Worm (Caenorhabditis elegans) whole organism, young adult: ENCODE measurements around the gene mex-1.

ENCODE experiments used
- B0035.1 ChIP-seq: sonication (generic microtip); optimal IDR thresholded peaks from 2 replicates; lab custom pipeline; 2016; ENCODE audit warnings: missing genetic modification characterization, mild to moderate bottlenecking, missing compliant biosample characterization, missing genotype, missing genetic modification reagents
- D2030.7 ChIP-seq: fragments of 200-800 bp; sonication (Bioruptor generic); IDR thresholded peaks from 2 replicates; pipeline ENCODE4 v1.3.6; 2022; ENCODE audit warnings: missing genetic modification reagents, missing genetic modification characterization, missing compliant biosample characterization
- F22D6.2 ChIP-seq: sonication (generic microtip); optimal IDR thresholded peaks from 2 replicates; lab custom pipeline; 2016; ENCODE audit warnings: mild to moderate bottlenecking, missing genetic modification characterization, missing compliant biosample characterization
- F23B12.7 ChIP-seq: sonication (generic microtip); optimal IDR thresholded peaks from 2 replicates; lab custom pipeline; 2017; ENCODE audit warnings: missing genetic modification characterization, mild to moderate bottlenecking, missing compliant biosample characterization, antibody characterized with exemption, moderate library complexity; ENCODE audit not compliant: insufficient read depth
- F39B2.1 ChIP-seq: fragments of 200-800 bp; sonication (Bioruptor generic); IDR thresholded peaks from 2 replicates; pipeline ENCODE4 v1.3.6; 2022; ENCODE audit warnings: missing genetic modification reagents, missing genetic modification characterization, missing compliant biosample characterization
- K12H6.12 ChIP-seq: fragments of 200-800 bp; sonication (Bioruptor generic); optimal IDR thresholded peaks from 2 replicates; lab custom pipeline; 2018; ENCODE audit warnings: mild to moderate bottlenecking, missing genetic modification characterization, missing compliant biosample characterization
- Y53G8AR.9 ChIP-seq: fragments of 200-800 bp; sonication (Bioruptor generic); conservative IDR thresholded peaks from 2 replicates; pipeline ENCODE4 v1.3.6; 2022; ENCODE audit warnings: missing genetic modification reagents, missing genetic modification characterization, missing compliant biosample characterization
- Y56A3A.18 ChIP-seq: fragments of 200-800 bp; sonication (Bioruptor generic); IDR thresholded peaks from 2 replicates; pipeline ENCODE4 v1.3.6; 2022; ENCODE audit warnings: missing genetic modification reagents, missing genetic modification characterization, missing compliant biosample characterization
- Y79H2A.3 ChIP-seq: fragments of 200-800 bp; sonication (Bioruptor generic); conservative IDR thresholded peaks from 2 replicates; pipeline ENCODE4 v1.3.6; 2022; ENCODE audit warnings: missing genetic modification reagents, missing genetic modification characterization, missing compliant biosample characterization
- ZK185.1 ChIP-seq: sonication (generic microtip); optimal IDR thresholded peaks from 2 replicates; lab custom pipeline; 2016; ENCODE audit warnings: mild to moderate bottlenecking, missing genetic modification characterization, missing compliant biosample characterization; ENCODE audit not compliant: poor library complexity, severe bottlenecking
- akir-1 ChIP-seq: fragments of 200-800 bp; sonication (Bioruptor generic); optimal IDR thresholded peaks from 2 replicates; lab custom pipeline; 2018; ENCODE audit warnings: mild to moderate bottlenecking, missing genetic modification characterization, moderate library complexity, missing compliant biosample characterization
- aptf-2 ChIP-seq: fragments of 200-800 bp; sonication (Bioruptor generic); conservative IDR thresholded peaks from 2 replicates; pipeline ENCODE4 v1.3.6; 2022; ENCODE audit warnings: missing genetic modification reagents, missing genetic modification characterization, missing compliant biosample characterization
- attf-6 ChIP-seq: fragments of 200-800 bp; sonication (Bioruptor generic); IDR thresholded peaks from 2 replicates; pipeline ENCODE4 v1.3.6; 2022; ENCODE audit warnings: missing genetic modification reagents, missing genetic modification characterization, missing compliant biosample characterization
- ceh-27 ChIP-seq: fragments of 200-800 bp; sonication (Bioruptor generic); optimal IDR thresholded peaks from 2 replicates; lab custom pipeline; 2018; ENCODE audit warnings: mild to moderate bottlenecking, missing genetic modification characterization, moderate library complexity, missing compliant biosample characterization
- ceh-58 ChIP-seq: fragments of 200-800 bp; sonication (Bioruptor generic); IDR thresholded peaks from 2 replicates; pipeline ENCODE4 v1.3.6; 2022; ENCODE audit warnings: missing genetic modification characterization, missing compliant biosample characterization
- ceh-91 ChIP-seq: fragments of 200-800 bp; sonication (Bioruptor generic); IDR thresholded peaks from 2 replicates; pipeline ENCODE4 v1.3.6; 2022; ENCODE audit warnings: missing genetic modification reagents, missing genetic modification characterization, missing compliant biosample characterization
- die-1 ChIP-seq: sonication (generic microtip); optimal IDR thresholded peaks from 2 replicates; lab custom pipeline; 2016; ENCODE audit warnings: missing genotype, mild to moderate bottlenecking, missing genetic modification characterization, missing compliant biosample characterization
- dox-1 ChIP-seq: fragments of 200-800 bp; sonication (Bioruptor generic); IDR thresholded peaks from 2 replicates; pipeline ENCODE4 v1.3.6; 2022; ENCODE audit warnings: missing genetic modification reagents, missing genetic modification characterization, missing compliant biosample characterization
- dpff-1 ChIP-seq: sonication (generic microtip); optimal IDR thresholded peaks from 2 replicates; lab custom pipeline; 2017; ENCODE audit warnings: mild to moderate bottlenecking, missing genetic modification characterization, missing compliant biosample characterization
- efl-1 ChIP-seq: fragments of 150-350 bp; optimal IDR thresholded peaks from 2 replicates; lab custom pipeline; 2014; ENCODE audit warnings: missing biosample characterization, missing genetic modification reagents, missing genetic modification characterization
- egl-18 ChIP-seq: fragments of 200-800 bp; sonication (Bioruptor generic); IDR thresholded peaks from 2 replicates; pipeline ENCODE4 v1.3.6; 2022; ENCODE audit warnings: missing genetic modification reagents, missing genetic modification characterization, missing compliant biosample characterization
- egrh-3 ChIP-seq: fragments of 200-800 bp; sonication (Bioruptor generic); IDR thresholded peaks from 2 replicates; pipeline ENCODE4 v1.3.6; 2022; ENCODE audit warnings: missing genetic modification reagents, missing genetic modification characterization, missing compliant biosample characterization
- fkh-3 ChIP-seq: sonication (generic microtip); optimal IDR thresholded peaks from 2 replicates; lab custom pipeline; 2016; ENCODE audit warnings: mild to moderate bottlenecking, missing genetic modification characterization, missing compliant biosample characterization
- him-1 ChIP-seq: sonication (generic microtip); optimal IDR thresholded peaks from 2 replicates; lab custom pipeline; 2016; ENCODE audit warnings: missing genotype, missing genetic modification reagents, missing genetic modification characterization, missing compliant biosample characterization
- hlh-12 ChIP-seq: sonication (generic microtip); optimal IDR thresholded peaks from 2 replicates; lab custom pipeline; 2016; ENCODE audit warnings: missing genetic modification characterization, missing compliant biosample characterization
- hlh-26 ChIP-seq: fragments of 200-800 bp; sonication (Bioruptor generic); conservative IDR thresholded peaks from 2 replicates; pipeline ENCODE4 v1.3.6; 2022; ENCODE audit warnings: missing genetic modification reagents, missing genetic modification characterization, missing compliant biosample characterization
- hmg-20 ChIP-seq: fragments of 200-800 bp; sonication (Bioruptor generic); IDR thresholded peaks from 2 replicates; pipeline ENCODE4 v1.3.6; 2022; ENCODE audit warnings: missing genetic modification reagents, missing genetic modification characterization, missing compliant biosample characterization
- lag-1 ChIP-seq: fragments of 200-800 bp; sonication (Bioruptor generic); IDR thresholded peaks from 2 replicates; pipeline ENCODE4 v1.3.6; 2022; ENCODE audit warnings: missing genetic modification reagents, missing genetic modification characterization, missing compliant biosample characterization
- let-607 ChIP-seq, 2 experiments: fragments of 200-800 bp in 1 of 2; sonication (Bioruptor generic) in 1 of 2; sonication (generic microtip) in 1 of 2; optimal IDR thresholded peaks; 2 replicates each; lab custom pipeline; 2016 to 2018; ENCODE audit warnings: mild to moderate bottlenecking in 2 of 2, missing compliant biosample characterization in 2 of 2, missing genetic modification characterization in 2 of 2, moderate library complexity in 2 of 2, missing genotype in 1 of 2
- lin-26 ChIP-seq: fragments of 200-800 bp; sonication (Bioruptor generic); IDR thresholded peaks from 2 replicates; pipeline ENCODE4 v1.3.6; 2022; ENCODE audit warnings: missing genetic modification reagents, missing genetic modification characterization, missing compliant biosample characterization
- lin-40 ChIP-seq: sonication (generic microtip); optimal IDR thresholded peaks from 2 replicates; lab custom pipeline; 2016; ENCODE audit warnings: missing genetic modification characterization, mild to moderate bottlenecking, missing compliant biosample characterization, missing genotype, missing genetic modification reagents
- lsl-1 ChIP-seq: fragments of 200-800 bp; sonication (Bioruptor generic); optimal IDR thresholded peaks from 2 replicates; lab custom pipeline; 2018; ENCODE audit warnings: mild to moderate bottlenecking, missing genetic modification characterization, moderate library complexity, missing compliant biosample characterization
- madf-3 ChIP-seq: fragments of 200-800 bp; sonication (Bioruptor generic); IDR thresholded peaks from 2 replicates; pipeline ENCODE4 v1.3.6; 2022; ENCODE audit warnings: missing genetic modification reagents, missing genetic modification characterization, missing compliant biosample characterization
- madf-8 ChIP-seq: fragments of 200-800 bp; sonication (Bioruptor generic); conservative IDR thresholded peaks from 2 replicates; pipeline ENCODE4 v1.3.6; 2022; ENCODE audit warnings: missing genetic modification reagents, missing genetic modification characterization, missing compliant biosample characterization
- nfyb-1 ChIP-seq: fragments of 200-800 bp; sonication (Bioruptor generic); IDR thresholded peaks from 2 replicates; pipeline ENCODE4 v1.3.6; 2022; ENCODE audit warnings: missing genetic modification reagents, missing genetic modification characterization, missing compliant biosample characterization
- nhr-179 ChIP-seq: sonication (generic microtip); optimal IDR thresholded peaks from 2 replicates; lab custom pipeline; 2016; ENCODE audit warnings: mild to moderate bottlenecking, missing genetic modification characterization, missing compliant biosample characterization
- nhr-27 ChIP-seq: fragments of 200-800 bp; sonication (Bioruptor generic); optimal IDR thresholded peaks from 2 replicates; lab custom pipeline; 2018; ENCODE audit warnings: mild to moderate bottlenecking, missing genetic modification characterization, moderate library complexity, missing compliant biosample characterization
- pha-4 ChIP-seq: fragments of 150-350 bp; sonication (generic microtip); optimal IDR thresholded peaks from 2 replicates; lab custom pipeline; 2014; ENCODE audit warnings: missing biosample characterization, missing genetic modification reagents, missing genetic modification characterization
- rec-8 ChIP-seq, 2 experiments: sonication (generic microtip); optimal IDR thresholded peaks; 2 replicates each; lab custom pipeline; 2016; ENCODE audit warnings: mild to moderate bottlenecking in 2 of 2, missing genetic modification characterization in 2 of 2, missing genetic modification reagents in 2 of 2, missing genotype in 2 of 2, missing biosample characterization in 1 of 2, missing compliant biosample characterization in 1 of 2, moderate library complexity in 1 of 2
- sdz-38 ChIP-seq: sonication (generic microtip); optimal IDR thresholded peaks from 2 replicates; lab custom pipeline; 2016; ENCODE audit warnings: missing genotype, missing genetic modification characterization, missing compliant biosample characterization
- sptf-2 ChIP-seq: fragments of 200-800 bp; sonication (Bioruptor generic); optimal IDR thresholded peaks from 2 replicates; lab custom pipeline; 2018; ENCODE audit warnings: mild to moderate bottlenecking, missing genetic modification characterization, missing compliant biosample characterization
- unc-62 ChIP-seq: fragments of 150-350 bp; optimal IDR thresholded peaks from 2 replicates; lab custom pipeline; 2014; ENCODE audit warnings: missing biosample characterization, missing genetic modification reagents, missing genetic modification characterization
- zfh-2 ChIP-seq: fragments of 200-800 bp; sonication (Bioruptor generic); conservative IDR thresholded peaks from 2 replicates; pipeline ENCODE4 v1.3.6; 2022; ENCODE audit warnings: missing genetic modification reagents, missing genetic modification characterization, missing compliant biosample characterization
- ztf-22 ChIP-seq: fragments of 200-800 bp; sonication (Bioruptor generic); optimal IDR thresholded peaks from 2 replicates; lab custom pipeline; 2018; ENCODE audit warnings: mild to moderate bottlenecking, missing genetic modification characterization, moderate library complexity, missing compliant biosample characterization

The mex-1 gene

ce11 chrII:11994940-11995339 is 26.5 kb downstream of the mex-1 start:
- no peak for TF ChIP-seq F23B12.7 (tag; lab: Kevin White, UChicago)
- TF ChIP-seq sdz-38 = no peak
- TF ChIP-seq efl-1 (GFP tag; lab: Kevin White, UChicago) = no peak
- no peak for TF ChIP-seq D2030.7 (GFP tag; lab: Robert Waterston, UW)
- TF ChIP-seq akir-1 (GFP tag; lab: Kevin White, UChicago) = no peak
- no peak for TF ChIP-seq egl-18 (GFP tag; lab: Robert Waterston, UW)
- TF ChIP-seq dpff-1 (tag; lab: Kevin White, UChicago) = no peak
- no peak for TF ChIP-seq ceh-27 (GFP tag; lab: Kevin White, UChicago)

ce11 chrII:11998903-11999302 is 30.5 kb downstream of the mex-1 start, which contains the start of gene Y17G7B.23:
TSS of gene Y17G7B.23 (plus strand) at chrII:11999203.
- TF ChIP-seq efl-1 (GFP tag; lab: Kevin White, UChicago) (no peak), nfyb-1 (GFP tag; lab: Robert Waterston, UW) (no peak), madf-8 (GFP tag; lab: Robert Waterston, UW) (no peak), lin-40 (tag; lab: Kevin White, UChicago) (no peak), sptf-2 (no peak), hmg-20 (GFP tag; lab: Robert Waterston, UW) (no peak), fkh-3 (no peak), nhr-179 (no peak), aptf-2 (no peak), hlh-12 (tag; lab: Kevin White, UChicago) (no peak), lin-26 (GFP tag; lab: Robert Waterston, UW) (no peak), F39B2.1 (GFP tag; lab: Robert Waterston, UW) (no peak), unc-62 (GFP tag; lab: Kevin White, UChicago) (no peak), hlh-26 (no peak), B0035.1 (tag; lab: Kevin White, UChicago) (no peak), Y53G8AR.9 (GFP tag; lab: Robert Waterston, UW) (no peak), F22D6.2 (no peak)
- TF ChIP-seq, all 124 proteins: peak for 0

- TF ChIP-seq zfh-2 (peak; percentile 78), pha-4 (tag; lab: Kevin White, UChicago) (no peak), Y79H2A.3 (GFP tag; lab: Robert Waterston, UW) (peak; percentile 36; the same call in 1 of the 2 replicates), ceh-58 (GFP tag; lab: Robert Waterston, UW) (0 out of 2 replicates have a peak, but pooled peaks have one; percentile 5), egrh-3 (GFP tag; lab: Robert Waterston, UW) (peak; percentile 51; the same call in 1 of the 2 replicates), madf-3 (GFP tag; lab: Robert Waterston, UW) (0 out of 2 replicates have a peak, but pooled peaks have one; percentile 41), dox-1 (GFP tag; lab: Robert Waterston, UW) (no peak)
Observed at ce11 chrII:12005981-12006380, 37.5 kb downstream of the mex-1 start.

ce11 chrII:12006575-12007098 is 38.2 kb downstream of the mex-1 start, which contains the start of gene mcm-2:
TSS of gene mcm-2 (minus strand) at chrII:12006625.
- no peak for TF ChIP-seq ceh-58 (GFP tag; lab: Robert Waterston, UW)
- TF ChIP-seq ZK185.1 (tag; lab: Kevin White, UChicago) = no peak
- TF ChIP-seq unc-62 (GFP tag; lab: Kevin White, UChicago) = no peak
- TF ChIP-seq ceh-91 (GFP tag; lab: Robert Waterston, UW) = peak; percentile 98
- no peak for TF ChIP-seq lag-1
- TF ChIP-seq let-607 (tag; optimal IDR thresholded peaks at IDR 0.05; lab: Kevin White, UChicago) = no peak
- TF ChIP-seq efl-1 (GFP tag; lab: Kevin White, UChicago) = peak; percentile 99
- TF ChIP-seq nhr-27 = no peak
- TF ChIP-seq Y56A3A.18 (GFP tag; lab: Robert Waterston, UW) = no peak
- TF ChIP-seq hlh-26 = no peak
- no peak for TF ChIP-seq ztf-22 (GFP tag; lab: Kevin White, UChicago)
- peak; percentile 36 for TF ChIP-seq die-1 (tag; lab: Kevin White, UChicago)
- peak; percentile 90 for TF ChIP-seq lsl-1 (GFP tag; lab: Kevin White, UChicago)
- TF ChIP-seq him-1 (tag; lab: Kevin White, UChicago) = no peak
- no peak for TF ChIP-seq K12H6.12 (tag; lab: Kevin White, UChicago)
- TF ChIP-seq attf-6 (GFP tag; lab: Robert Waterston, UW) = peak; percentile 84
- no peak for TF ChIP-seq rec-8 (tag; optimal IDR thresholded peaks at IDR 0.05; lab: Kevin White, UChicago)
